Fruit fly (Drosophila melanogaster): ENCODE data around the gene Lsd-2.

- no peak for TF ChIP-seq CG33017 (tag; optimal IDR thresholded peaks at IDR 0.05)
- TF ChIP-seq cnc (optimal IDR thresholded peaks at IDR 0.05), result no peak
- TF ChIP-seq tj (GFP tag; optimal IDR thresholded peaks at IDR 0.05), result peak; percentile 12
- TF ChIP-seq cic (GFP tag; optimal IDR thresholded peaks at IDR 0.05), result peak; percentile 50
- TF ChIP-seq CG14711 (tag; optimal IDR thresholded peaks at IDR 0.05), result no peak
Observed at dm6 chrX:15070811-15071479, 5.1 kb downstream of the Lsd-2 start.
